Worm (Caenorhabditis elegans) whole organism, L1 larva: Measurements from ENCODE around the gene spe-39.

Experiments used
- blmp-1 ChIP-seq: fragments of 150-350 bp; optimal IDR thresholded peaks from 2 replicates; lab custom pipeline; 2014; ENCODE audit warnings: missing biosample characterization, missing genetic modification characterization
- fos-1 ChIP-seq: fragments of 150-350 bp; optimal IDR thresholded peaks from 2 replicates; lab custom pipeline; 2014; ENCODE audit warnings: missing biosample characterization, missing genetic modification characterization
- mdl-1 ChIP-seq, 2 experiments: fragments of 150-350 bp; optimal IDR thresholded peaks; 2 replicates each; lab custom pipeline; 2014 to 2017; ENCODE audit warnings: missing biosample characterization in 2 of 2, missing genetic modification characterization in 2 of 2, inconsistent platforms in 1 of 2
- nhr-76 ChIP-seq: sonication (generic microtip); optimal IDR thresholded peaks from 2 replicates; lab custom pipeline; 2017; ENCODE audit warnings: missing biosample characterization, missing genetic modification characterization
- pax-3 ChIP-seq: fragments of 200-800 bp; sonication (Bioruptor generic); optimal IDR thresholded peaks from 2 replicates; lab custom pipeline; 2018; ENCODE audit warnings: mild to moderate bottlenecking, missing genetic modification characterization, moderate library complexity, missing compliant biosample characterization

The spe-39 gene

ce11 chrV:6836036-6836435 lies 50.8 kb downstream of the spe-39 start:
- TF ChIP-seq mdl-1 (tag; optimal IDR thresholded peaks at IDR 0.05; lab: Kevin White, UChicago) (no peak), pax-3 (tag; lab: Kevin White, UChicago) (no peak), fos-1 (tag; lab: Kevin White, UChicago) (no peak), blmp-1 (tag; lab: Kevin White, UChicago) (no peak), nhr-76 (no peak)
- TF ChIP-seq, all 84 proteins: peak for 0
